Worm (Caenorhabditis elegans) whole organism, L3 larva: ENCODE results near the gene bus-5.

Experiments
- egl-27 ChIP-seq: sonication (generic microtip); optimal IDR thresholded peaks from 4 replicates; lab custom pipeline; 2017; ENCODE audit warnings: missing biosample characterization, missing genetic modification reagents, missing genetic modification characterization
- elt-3 ChIP-seq, 3 experiments: fragments of 150-350 bp in 1 of 3; sonication (generic microtip) in 2 of 3; optimal IDR thresholded peaks; 2 replicates in 2 of 3; 4 replicates in 1 of 3; lab custom pipeline; 2014 to 2017; ENCODE audit warnings: missing biosample characterization in 3 of 3, missing genetic modification characterization in 3 of 3
- fkh-10 ChIP-seq: sonication (generic microtip); optimal IDR thresholded peaks from 2 replicates; lab custom pipeline; 2017; ENCODE audit warnings: missing biosample characterization, missing genetic modification reagents, missing genetic modification characterization
- fos-1 ChIP-seq: fragments of 150-350 bp; optimal IDR thresholded peaks from 2 replicates; lab custom pipeline; 2014; ENCODE audit warnings: missing biosample characterization, missing genetic modification characterization
- jun-1 ChIP-seq: fragments of 150-350 bp; optimal IDR thresholded peaks from 2 replicates; lab custom pipeline; 2014; ENCODE audit warnings: missing biosample characterization, missing genetic modification reagents, missing genetic modification characterization
- nfya-1 ChIP-seq: sonication (generic microtip); optimal IDR thresholded peaks from 2 replicates; lab custom pipeline; 2017; ENCODE audit warnings: missing genetic modification characterization, mild to moderate bottlenecking, missing compliant biosample characterization, antibody characterized with exemption, moderate library complexity; ENCODE audit not compliant: insufficient read depth
- nhr-25 ChIP-seq: sonication (generic microtip); optimal IDR thresholded peaks from 2 replicates; lab custom pipeline; 2017; ENCODE audit warnings: missing biosample characterization, missing genetic modification characterization
- nhr-76 ChIP-seq: fragments of 150-350 bp; sonication (generic microtip); optimal IDR thresholded peaks from 5 replicates; lab custom pipeline; 2014; ENCODE audit warnings: missing biosample characterization, missing genetic modification characterization
- pha-4 ChIP-seq: fragments of 150-350 bp; optimal IDR thresholded peaks from 2 replicates; lab custom pipeline; 2014; ENCODE audit warnings: missing biosample characterization, missing genetic modification reagents, missing genetic modification characterization
- unc-62 ChIP-seq: fragments of 150-350 bp; sonication (generic microtip); optimal IDR thresholded peaks from 4 replicates; lab custom pipeline; 2014; ENCODE audit warnings: missing biosample characterization, missing genetic modification reagents, missing genetic modification characterization

- TF ChIP-seq egl-27 (tag; lab: Kevin White, UChicago) (no peak), fkh-10 (no peak), pha-4 (tag; lab: Kevin White, UChicago) (no peak), elt-3 (tag; optimal IDR thresholded peaks at IDR 0.05; lab: Kevin White, UChicago) (no peak), unc-62 (GFP tag; lab: Kevin White, UChicago) (no peak), nfya-1 (tag; lab: Kevin White, UChicago) (no peak), nhr-25 (no peak), fos-1 (tag; lab: Kevin White, UChicago) (no peak), jun-1 (tag; lab: Kevin White, UChicago) (no peak), nhr-76 (tag; lab: Kevin White, UChicago) (no peak)
Observed at ce11 chrX:2118162-2118561, 5.3 kb upstream of the bus-5 start, which contains the start of gene swip-10.
